Fruit fly (Drosophila melanogaster) whole organism, pupa: ENCODE data around the gene Noc2.

ENCODE experiments used
- CG12605 ChIP-seq: fragments of 200-800 bp; sonication (Bioruptor generic); IDR thresholded peaks from 2 replicates; pipeline ENCODE4 v1.3.6; 2022; ENCODE audit warnings: missing biosample characterization, missing genetic modification characterization
- CG15710 ChIP-seq: fragments of 200-800 bp; sonication (Bioruptor generic); optimal IDR thresholded peaks from 2 replicates; lab custom pipeline; 2018; ENCODE audit warnings: missing biosample characterization, mild to moderate bottlenecking, missing genetic modification characterization, moderate library complexity
- CG17806 ChIP-seq: fragments of 200-800 bp; sonication (Bioruptor generic); optimal IDR thresholded peaks from 2 replicates; lab custom pipeline; 2018; ENCODE audit warnings: missing biosample characterization, mild to moderate bottlenecking, missing genetic modification characterization, moderate library complexity
- CG34367 ChIP-seq: fragments of 200-800 bp; sonication (Bioruptor generic); optimal IDR thresholded peaks from 2 replicates; lab custom pipeline; 2018; ENCODE audit warnings: missing biosample characterization, mild to moderate bottlenecking, missing genetic modification characterization
- CG8159 ChIP-seq: fragments of 200-800 bp; sonication (Bioruptor generic); optimal IDR thresholded peaks from 3 replicates; lab custom pipeline; 2018; ENCODE audit warnings: missing biosample characterization, mild to moderate bottlenecking, missing genetic modification characterization, moderate library complexity
- CG9948 ChIP-seq: fragments of 200-800 bp; sonication (Bioruptor generic); optimal IDR thresholded peaks from 2 replicates; lab custom pipeline; 2018; ENCODE audit warnings: missing biosample characterization, mild to moderate bottlenecking, missing genetic modification characterization, moderate library complexity
- EcR ChIP-seq: fragments of 200-800 bp; sonication (Bioruptor generic); optimal IDR thresholded peaks from 3 replicates; lab custom pipeline; 2019; ENCODE audit warnings: missing biosample characterization, missing genetic modification characterization, mild to moderate bottlenecking, moderate library complexity, missing genetic modification reagents
- Ets98B ChIP-seq: fragments of 200-800 bp; sonication (Bioruptor generic); IDR thresholded peaks from 2 replicates; pipeline ENCODE4 v1.3.6; 2022; ENCODE audit warnings: missing biosample characterization, missing genetic modification characterization
- Snoo ChIP-seq: fragments of 200-800 bp; sonication (Bioruptor generic); optimal IDR thresholded peaks from 3 replicates; lab custom pipeline; 2017; ENCODE audit warnings: missing biosample characterization, mild to moderate bottlenecking, missing genetic modification characterization, inconsistent platforms
- fd96Ca ChIP-seq: fragments of 200-800 bp; sonication (Bioruptor generic); IDR thresholded peaks from 3 replicates; pipeline ENCODE4 v1.3.6; 2022; ENCODE audit warnings: missing biosample characterization, missing genetic modification characterization

DNA sequence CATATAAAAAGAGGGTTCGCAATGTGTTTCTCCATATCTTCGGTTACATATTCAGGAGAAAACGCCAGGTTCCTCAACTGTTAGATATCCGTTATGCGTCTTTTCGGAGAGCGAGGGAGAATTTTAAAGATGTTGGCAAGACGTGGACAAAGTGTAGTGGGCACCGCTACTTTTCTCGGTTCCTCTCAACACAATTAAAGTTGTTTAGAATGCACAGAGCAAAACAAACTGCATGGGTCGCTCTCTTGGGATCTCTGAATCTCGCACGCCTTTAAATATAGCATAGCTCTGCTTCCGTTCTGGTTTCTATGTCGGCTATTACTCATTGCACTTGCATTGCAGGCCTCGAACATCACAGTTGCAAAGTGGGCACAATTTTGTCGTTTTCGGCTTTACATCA, 42.8 kb downstream of the Noc2 start, which contains the start of gene clumsy:
- TF ChIP-seq Ets98B (no peak), EcR (GFP tag; lab: Kevin White, UChicago) (no peak), fd96Ca (GFP tag; lab: Robert Waterston, UW) (no peak), CG8159 (tag; lab: Kevin White, UChicago) (no peak), CG12605 (GFP tag; lab: Robert Waterston, UW) (no peak), CG15710 (tag; lab: Kevin White, UChicago) (no peak), Snoo (tag; lab: Kevin White, UChicago) (no peak), CG34367 (tag; lab: Kevin White, UChicago) (no peak), CG17806 (tag; lab: Kevin White, UChicago) (no peak), CG9948 (no peak)
